Worm (Caenorhabditis elegans): ENCODE results near the gene F48G7.13.

The F48G7.13 gene

DNA sequence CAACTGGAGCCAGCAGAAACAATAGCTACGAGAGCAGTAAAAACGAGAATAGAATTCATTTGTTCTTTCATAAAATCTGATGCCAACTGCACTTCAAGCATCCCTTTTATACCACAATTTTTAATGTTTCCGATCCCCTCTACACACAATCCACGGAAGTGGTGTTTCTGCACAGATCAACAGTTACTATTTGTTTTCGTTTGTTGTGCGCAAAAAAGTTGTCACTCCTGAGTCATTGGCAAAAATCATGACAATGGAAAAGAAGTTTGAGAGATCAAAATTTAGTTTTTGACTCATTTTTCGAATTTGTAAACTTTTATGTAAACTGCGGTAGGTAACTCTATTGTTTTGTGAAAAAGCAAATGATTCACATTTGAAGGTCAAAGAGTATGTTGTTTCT lies 11.3 kb upstream of the F48G7.13 start, which contains the start of gene srlf-37:
Gene srlf-37, minus strand, starts transcription at position 101 of the 400 bp plus-strand sequence.
- TF ChIP-seq unc-62 (GFP tag; optimal IDR thresholded peaks at IDR 0.05) = no peak

DNA sequence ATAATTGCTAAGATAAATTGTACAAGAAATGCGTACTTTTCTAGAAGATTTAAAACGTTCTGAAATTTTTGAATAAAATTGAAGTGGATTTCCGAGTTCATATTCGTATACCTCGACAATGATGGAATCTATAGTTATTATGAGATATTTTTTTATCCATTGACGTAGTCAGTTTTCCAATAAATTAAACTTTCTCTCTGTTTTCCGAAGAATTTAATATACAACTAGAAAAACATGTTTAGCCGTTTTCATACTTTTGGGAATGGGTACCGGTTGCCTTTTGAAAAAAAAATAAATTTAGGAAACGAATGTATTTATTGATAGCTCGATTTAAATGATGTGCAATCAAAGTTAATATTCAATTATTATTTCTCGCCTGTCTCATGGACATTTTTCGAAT lies 6.5 kb upstream of the F48G7.13 start, which contains the start of gene srw-109:
Gene srw-109, minus strand, starts transcription at position 101 of the 400 bp plus-strand sequence.
- TF ChIP-seq unc-62 (GFP tag; optimal IDR thresholded peaks at IDR 0.05) = no peak

DNA sequence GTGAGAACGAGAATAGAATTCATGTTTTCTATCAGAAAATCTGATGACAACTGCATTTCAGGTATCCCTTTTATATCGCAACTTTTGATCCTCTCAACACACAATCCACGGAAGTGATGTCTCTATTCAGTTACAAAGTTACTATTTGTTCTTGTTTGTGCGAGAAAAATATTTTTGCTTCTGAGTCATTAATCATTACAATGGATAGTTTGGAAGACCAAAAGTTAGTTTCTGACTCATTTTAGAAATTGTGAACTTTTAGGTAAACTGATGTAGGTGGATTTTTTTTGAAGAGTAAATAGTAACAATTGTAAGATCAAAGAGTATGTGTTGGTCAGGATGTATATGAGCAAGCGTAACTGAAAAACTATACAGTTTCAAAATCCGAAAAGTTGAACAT lies 5.7 kb upstream of the F48G7.13 start, which contains the start of gene srlf-36:
Gene srlf-36, minus strand, starts transcription at position 101 of the 400 bp plus-strand sequence.
- no peak for TF ChIP-seq unc-62 (GFP tag; optimal IDR thresholded peaks at IDR 0.05)

DNA sequence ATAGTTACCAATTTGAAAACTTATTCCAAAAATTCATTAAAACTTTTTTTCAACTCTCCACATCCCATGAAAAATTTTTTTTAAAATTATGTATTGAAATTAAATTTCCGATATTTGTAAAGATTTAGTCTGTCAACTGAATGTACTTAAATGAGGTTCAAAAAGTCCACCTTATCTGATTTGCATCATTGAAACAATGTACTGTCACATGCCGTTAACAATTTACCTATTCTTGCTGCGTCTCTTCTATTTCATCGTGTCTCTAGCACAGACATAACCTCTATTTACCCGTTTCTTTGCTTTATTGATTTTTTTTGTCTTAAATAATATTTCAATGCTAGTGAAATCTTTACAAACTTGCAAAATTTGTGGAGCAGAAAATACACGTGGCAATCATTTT lies 5.2 kb upstream of the F48G7.13 start, which contains the start of gene nhr-90:
Gene nhr-90, plus strand, starts transcription at position 296 of the 400 bp plus-strand sequence.
- no peak for TF ChIP-seq unc-62 (GFP tag; optimal IDR thresholded peaks at IDR 0.05)

DNA sequence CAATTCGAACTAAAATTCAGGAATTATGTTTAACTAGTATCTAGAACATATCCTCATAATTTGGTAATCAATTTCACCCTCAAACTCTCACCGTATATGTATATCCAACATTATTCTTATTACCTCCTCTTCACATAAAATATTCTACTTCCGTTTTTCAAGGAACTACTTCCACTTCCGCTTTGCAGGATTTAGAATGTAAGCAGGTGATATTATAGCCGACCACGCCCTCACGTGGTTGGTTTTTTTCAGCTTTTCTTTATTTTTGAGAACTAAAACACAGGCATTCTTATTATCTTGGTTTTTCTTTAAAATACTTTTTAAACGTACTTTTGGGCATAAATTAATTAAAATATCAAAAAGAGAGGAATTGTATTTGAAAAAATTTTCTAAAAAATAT lies 2.5 kb downstream of the F48G7.13 start:
- no peak for TF ChIP-seq unc-62 (GFP tag; optimal IDR thresholded peaks at IDR 0.05)

DNA sequence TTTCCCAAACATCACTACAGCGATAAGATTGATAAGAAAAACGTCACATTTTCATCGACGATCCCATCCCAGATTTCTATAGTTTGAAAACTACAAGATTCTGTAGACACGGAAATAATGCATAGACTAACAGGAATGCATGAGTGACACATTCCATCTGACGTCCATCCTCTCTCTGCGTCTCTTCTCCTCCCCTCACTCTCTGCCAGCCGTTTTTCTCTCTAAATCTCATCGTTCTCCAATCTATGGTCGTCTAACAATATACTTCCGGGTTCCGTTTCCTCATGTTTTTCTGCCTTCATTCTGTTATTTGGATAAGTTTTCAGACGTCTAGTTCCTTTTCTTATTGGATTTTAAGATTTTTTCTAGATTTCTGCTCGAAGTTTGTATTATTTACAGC lies 3.7 kb downstream of the F48G7.13 start, which contains the start of gene F48G7.4:
Gene F48G7.4, plus strand, starts transcription at position 400 of the 400 bp plus-strand sequence.
- peak; percentile 31 for TF ChIP-seq unc-62 (GFP tag; optimal IDR thresholded peaks at IDR 0.05)

DNA sequence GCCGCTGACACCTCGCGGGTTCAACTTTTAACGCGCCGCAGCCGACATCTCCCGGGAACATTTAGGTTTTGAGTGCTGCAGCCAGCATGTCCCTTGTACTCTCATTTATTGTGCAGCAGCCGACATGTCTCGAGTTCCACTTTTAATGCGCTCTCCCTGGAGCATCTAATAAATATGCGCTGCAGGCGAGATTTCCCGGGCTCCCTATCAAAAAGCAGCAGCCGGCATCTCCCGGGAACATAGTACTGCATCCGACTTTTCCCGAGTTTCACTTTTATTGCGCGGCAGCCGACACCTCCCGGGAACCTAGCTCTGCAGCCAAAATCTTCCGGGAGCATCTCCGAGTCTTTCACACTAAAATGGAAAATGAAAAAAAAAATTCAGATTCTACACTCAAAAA lies 5.6 kb downstream of the F48G7.13 start:
- no peak for TF ChIP-seq unc-62 (GFP tag; optimal IDR thresholded peaks at IDR 0.05)

DNA sequence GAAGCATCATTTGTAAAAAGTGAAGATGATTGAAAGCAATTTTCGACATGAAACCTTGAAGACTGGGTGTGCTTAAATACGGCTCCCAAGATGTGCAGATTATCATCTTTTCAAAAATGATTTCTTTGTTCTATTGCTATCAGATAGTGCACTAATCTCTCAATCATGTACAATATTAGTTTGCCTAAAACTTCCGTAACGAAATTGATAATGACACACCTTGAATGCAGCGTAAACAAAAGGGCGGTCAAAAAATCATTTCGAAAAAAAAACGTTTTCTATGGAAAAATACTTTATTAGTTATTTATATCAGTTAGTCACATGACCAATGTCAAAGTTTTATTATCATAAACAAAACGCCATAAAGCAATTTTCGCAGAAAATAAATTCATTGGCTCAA lies 7.5 kb downstream of the F48G7.13 start, which contains the start of gene F48G7.5:
Gene F48G7.5, minus strand, starts transcription at position 34 of the 400 bp plus-strand sequence.
- no peak for TF ChIP-seq unc-62 (GFP tag; optimal IDR thresholded peaks at IDR 0.05)

DNA sequence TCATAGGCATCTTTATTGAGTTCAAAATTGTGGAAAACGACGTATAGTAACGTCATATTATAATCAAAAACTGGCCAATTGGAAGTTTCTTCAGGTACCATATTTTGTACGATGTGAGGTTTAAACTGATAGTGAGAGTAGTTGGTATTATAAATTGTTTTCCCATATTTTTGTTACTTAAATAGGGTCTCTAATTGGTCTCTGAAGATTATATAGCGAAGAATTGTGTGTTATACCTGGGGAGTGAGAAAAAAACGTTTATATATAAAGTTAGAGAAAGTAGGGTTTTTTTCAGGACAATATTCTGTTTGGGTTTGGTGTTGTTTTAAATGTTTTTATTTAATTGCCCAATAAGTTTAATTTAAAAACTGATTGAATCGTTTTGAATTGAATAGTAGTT lies 9.5 kb downstream of the F48G7.13 start, which contains the start of gene srt-17:
Gene srt-17, minus strand, starts transcription at position 101 of the 400 bp plus-strand sequence.
- TF ChIP-seq unc-62 (GFP tag; optimal IDR thresholded peaks at IDR 0.05) = no peak

DNA sequence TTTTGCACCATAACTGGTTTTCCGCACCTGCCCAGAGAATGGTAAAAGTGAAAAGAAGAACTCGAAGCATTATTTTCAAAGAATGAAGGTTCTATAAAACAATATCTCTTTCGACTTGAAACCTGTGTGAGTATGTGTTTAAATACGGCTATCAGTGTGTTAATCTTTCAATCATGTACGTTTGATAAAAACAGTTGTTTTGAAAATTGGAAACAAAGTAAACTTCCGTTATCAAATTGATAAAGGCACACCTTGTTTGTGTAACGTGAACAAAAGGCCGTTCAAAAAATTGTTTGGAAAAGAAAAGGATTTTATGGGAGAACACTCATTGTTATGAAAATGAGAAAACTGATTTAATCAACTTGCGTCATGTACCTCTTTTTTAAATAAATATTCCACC lies 10.9 kb downstream of the F48G7.13 start, which contains the start of gene F48G7.7:
Gene F48G7.7, minus strand, starts transcription at position 101 of the 400 bp plus-strand sequence.
- TF ChIP-seq unc-62 (GFP tag; optimal IDR thresholded peaks at IDR 0.05) = no peak

DNA sequence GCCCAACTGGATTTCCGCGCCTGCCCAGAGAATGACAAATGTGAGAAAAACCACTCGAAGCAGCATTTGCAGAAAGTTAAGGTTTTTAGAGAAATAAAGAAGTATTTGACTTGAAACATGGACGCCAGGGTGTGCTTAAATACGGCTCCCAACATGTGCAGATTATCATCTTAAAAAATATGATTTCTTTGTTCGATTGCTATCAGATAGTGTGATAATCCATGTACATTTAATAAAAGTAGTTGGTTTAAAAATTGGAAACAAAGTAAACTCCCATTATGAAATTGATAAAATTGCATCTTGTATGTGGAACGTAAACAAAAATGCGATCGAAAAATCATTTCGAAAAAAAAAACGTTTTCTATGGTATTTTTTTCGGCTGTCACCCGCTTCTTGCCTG lies 12.2 kb downstream of the F48G7.13 start, which contains the start of gene F48G7.8:
Gene F48G7.8, minus strand, starts transcription at position 101 of the 400 bp plus-strand sequence.
- no peak for TF ChIP-seq unc-62 (GFP tag; optimal IDR thresholded peaks at IDR 0.05)

DNA sequence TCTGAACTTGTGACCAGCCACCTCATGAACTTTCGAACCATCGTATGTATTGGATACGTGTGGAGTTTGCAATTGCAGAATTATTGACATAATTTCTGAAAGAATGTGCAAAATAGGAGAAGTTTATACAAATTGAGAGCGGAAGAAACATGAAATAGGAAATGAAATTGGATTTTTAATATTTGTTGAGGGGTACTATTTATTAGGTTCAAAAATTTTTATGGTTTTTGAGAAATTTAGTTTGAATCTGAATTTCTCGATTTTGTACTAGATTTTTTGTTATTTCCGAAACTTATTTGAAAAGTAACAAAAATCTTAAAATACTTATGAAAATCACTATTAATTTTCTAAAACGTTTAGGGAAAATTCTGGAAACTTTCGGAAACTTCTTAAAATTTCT lies 13.2 kb downstream of the F48G7.13 start, which contains the start of gene F48G7.9:
Gene F48G7.9, minus strand, starts transcription at position 101 of the 400 bp plus-strand sequence.
- no peak for TF ChIP-seq unc-62 (GFP tag; optimal IDR thresholded peaks at IDR 0.05)

DNA sequence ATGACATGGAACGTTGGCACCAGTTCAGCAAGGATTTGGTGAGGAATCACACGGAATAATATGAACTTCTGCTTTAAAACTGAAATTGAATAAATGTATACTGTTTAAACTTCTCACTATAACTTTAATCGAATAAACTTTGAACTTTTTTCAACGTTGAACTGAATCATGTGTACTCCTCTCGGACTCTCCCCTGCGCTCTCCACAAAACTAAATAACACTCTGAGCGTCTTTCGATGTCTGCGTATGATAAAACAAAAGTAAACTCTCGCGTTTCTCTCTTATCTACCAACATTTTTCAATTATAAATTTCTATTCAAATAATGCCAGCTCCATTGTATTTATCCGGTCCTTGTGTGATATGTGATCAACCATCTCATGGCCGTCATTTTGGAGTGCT lies 16.5 kb downstream of the F48G7.13 start:
- TF ChIP-seq unc-62 (GFP tag; optimal IDR thresholded peaks at IDR 0.05) = no peak

DNA sequence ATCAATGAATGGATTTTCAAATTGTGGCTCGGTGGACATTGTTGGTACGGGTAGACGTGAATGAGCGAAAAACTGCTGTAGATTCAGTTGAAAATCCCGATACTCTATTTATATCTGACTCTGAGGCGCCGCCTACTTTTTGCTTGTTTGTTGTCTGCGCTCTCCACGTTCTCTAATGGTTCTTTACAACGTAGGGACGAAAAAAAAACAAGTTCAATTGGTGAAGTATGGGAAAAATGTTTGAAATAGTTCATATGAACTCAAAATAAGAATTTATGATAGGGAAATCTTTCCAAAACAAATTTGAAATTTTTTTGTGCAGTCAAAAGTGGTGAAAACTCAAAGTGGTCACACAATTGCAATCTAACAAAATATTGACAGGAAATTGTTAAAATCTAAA lies 19.5 kb downstream of the F48G7.13 start, which contains the start of gene F48G7.10:
Gene F48G7.10, minus strand, starts transcription at position 101 of the 400 bp plus-strand sequence.
- TF ChIP-seq unc-62 (GFP tag; optimal IDR thresholded peaks at IDR 0.05) = no peak

DNA sequence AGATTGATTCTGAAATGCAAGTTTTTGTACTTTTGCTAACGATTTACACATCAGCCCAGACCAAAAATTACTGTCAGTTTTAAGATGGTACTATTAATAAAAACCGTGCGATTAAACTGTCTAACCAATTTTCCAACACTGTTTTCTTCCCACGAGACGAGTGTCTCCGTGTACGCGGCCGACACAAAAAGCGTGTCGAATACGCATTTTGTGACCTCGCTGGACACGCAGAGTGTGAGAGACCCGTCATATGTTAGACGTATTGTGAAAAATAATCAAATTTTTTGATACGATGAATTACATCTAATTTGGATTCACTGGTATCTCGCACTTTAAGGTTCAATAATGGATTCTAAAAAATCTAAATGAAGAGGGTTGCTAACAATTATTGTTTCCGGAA lies 20.3 kb downstream of the F48G7.13 start:
- no peak for TF ChIP-seq unc-62 (GFP tag; optimal IDR thresholded peaks at IDR 0.05)

DNA sequence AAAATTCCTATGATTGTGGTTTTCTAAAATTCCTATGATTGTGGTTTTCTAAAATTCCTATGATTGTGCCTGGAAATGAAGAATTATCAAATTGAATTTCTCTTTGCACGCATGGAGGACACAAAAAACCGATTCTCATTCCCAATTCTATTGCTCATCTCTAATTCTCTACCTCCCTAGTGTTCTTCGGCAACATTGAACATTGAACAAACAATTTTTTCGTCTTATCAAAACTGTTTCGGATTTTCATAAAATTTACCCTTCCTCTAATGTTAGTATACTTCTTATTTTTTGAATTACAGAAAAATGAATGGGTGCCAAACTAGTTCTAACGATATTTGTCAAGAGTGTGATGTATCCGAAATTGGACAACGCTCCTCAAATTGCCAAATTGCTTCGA lies 20.9 kb downstream of the F48G7.13 start, which contains the start of gene pals-31:
Gene pals-31, plus strand, starts transcription at position 301 of the 400 bp plus-strand sequence.
- no peak for TF ChIP-seq unc-62 (GFP tag; optimal IDR thresholded peaks at IDR 0.05)

DNA sequence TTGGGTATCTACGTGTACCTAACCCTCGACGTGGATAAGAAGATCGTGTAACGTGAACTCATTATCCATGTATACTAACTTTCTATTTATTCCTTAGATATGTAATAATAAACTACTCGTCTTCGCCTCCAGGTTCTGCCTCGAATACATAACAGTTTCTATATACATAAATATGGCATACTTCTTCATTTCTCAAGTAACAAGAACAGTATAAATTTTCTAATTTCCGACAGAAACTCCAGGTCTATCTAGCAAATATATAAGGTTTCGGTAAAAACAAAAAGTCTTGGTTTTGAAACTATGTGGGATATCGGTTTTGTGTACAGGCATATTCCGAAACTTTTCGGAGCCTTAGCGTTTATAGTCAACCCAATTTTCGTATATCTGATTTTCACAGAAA lies 23.0 kb downstream of the F48G7.13 start, which contains the start of gene srj-37:
Gene srj-37, plus strand, starts transcription at position 301 of the 400 bp plus-strand sequence.
- TF ChIP-seq unc-62 (GFP tag; optimal IDR thresholded peaks at IDR 0.05) = no peak
